Worm (Caenorhabditis elegans) whole organism, L1 larva: ENCODE results near the gene F25D1.8.

Experiments
- nhr-28 ChIP-seq: fragments of 150-350 bp; optimal IDR thresholded peaks from 2 replicates; lab custom pipeline; 2014; ENCODE audit warnings: missing biosample characterization, missing genetic modification characterization
- unc-130 ChIP-seq: fragments of 150-350 bp; optimal IDR thresholded peaks from 2 replicates; lab custom pipeline; 2017; ENCODE audit warnings: missing biosample characterization, missing genetic modification characterization, inconsistent platforms

DNA sequence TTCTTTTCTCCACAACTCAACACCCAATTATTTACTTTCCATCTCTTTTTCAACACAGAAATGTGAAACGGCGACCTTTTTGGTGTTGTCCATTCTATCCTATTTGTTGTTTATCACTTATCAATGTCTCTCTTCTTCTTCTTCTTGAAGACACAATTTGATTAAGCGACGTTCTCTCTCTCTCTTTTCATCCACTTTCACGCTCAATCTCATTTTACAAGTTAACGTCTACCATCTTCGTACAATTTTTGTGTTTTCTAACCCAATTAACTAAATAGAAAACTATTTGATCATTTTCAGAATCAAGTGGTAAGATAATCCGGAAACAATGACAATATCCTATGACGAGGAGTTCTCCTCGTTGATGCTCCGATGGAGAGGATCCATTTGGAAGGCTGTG lies 18.5 kb downstream of the F25D1.8 start, which contains the start of gene best-14:
- TF ChIP-seq unc-130 (tag; lab: Kevin White, UChicago) (no peak), nhr-28 (tag; lab: Kevin White, UChicago) (no peak)
